In genomic region chr3R:26881121-26881895, dm6 we compare ENCODE assay signal across 1 fruit fly cellular context.
TF ChIP-seq lines count a peak whose summit lies in the region.

Gene ro (minus strand): TSS chr3R:26881171.
Gene T48 (plus strand): TSS chr3R:26881734.

TF ChIP-seq in whole organism, embryonic, 481 proteins besides CTCF, POLR2A, EP300 and RAD21 (continued from another document and continues in another):
- peak; percentile 47; the same call in 1 of the 3 replicates for TF ChIP-seq tgo (GFP tag; IDR thresholded peaks at IDR 0.05; lab: Robert Waterston, UW)
- no peak for TF ChIP-seq CG4707 (GFP tag; optimal IDR thresholded peaks at IDR 0.05; lab: Kevin White, UChicago)
- no peak for TF ChIP-seq ab (GFP tag; optimal IDR thresholded peaks at IDR 0.05; lab: Kevin White, UChicago)
- peak; percentile 35 for TF ChIP-seq pum (GFP tag; optimal IDR thresholded peaks at IDR 0.05; lab: Kevin White, UChicago)
- TF ChIP-seq CG1233 (GFP tag; optimal IDR thresholded peaks at IDR 0.05; lab: Kevin White, UChicago) = no peak
- TF ChIP-seq Ptx1 (GFP tag; IDR thresholded peaks at IDR 0.05; lab: Robert Waterston, UW) = peak; percentile 67
- no peak for TF ChIP-seq hb (GFP tag; IDR thresholded peaks at IDR 0.05; lab: Robert Waterston, UW; ENCODE audit: partially characterized antibody)
- peak; percentile 70 for TF ChIP-seq Mad (GFP tag; optimal IDR thresholded peaks at IDR 0.05; lab: Kevin White, UChicago)
- no peak for TF ChIP-seq GATAe (GFP tag; conservative IDR thresholded peaks at IDR 0.05; lab: Robert Waterston, UW)
- peak; percentile 72 for TF ChIP-seq NC2β (GFP tag; optimal IDR thresholded peaks at IDR 0.05; lab: Kevin White, UChicago)
- no peak for TF ChIP-seq CG2202 (tag; optimal IDR thresholded peaks at IDR 0.05; lab: Kevin White, UChicago)
- no peak for TF ChIP-seq Poxn (GFP tag; IDR thresholded peaks at IDR 0.05; lab: Robert Waterston, UW)
- TF ChIP-seq Dp (GFP tag; optimal IDR thresholded peaks at IDR 0.05; lab: Kevin White, UChicago) = peak; percentile 80
- TF ChIP-seq CG15269 (tag; optimal IDR thresholded peaks at IDR 0.05; lab: Kevin White, UChicago) = peak; percentile 1
- peak; percentile 8 for TF ChIP-seq Chrac-16 (GFP tag; optimal IDR thresholded peaks at IDR 0.05; lab: Kevin White, UChicago)
- no peak for TF ChIP-seq CG1832 (GFP tag; optimal IDR thresholded peaks at IDR 0.05; lab: Kevin White, UChicago)
- peak; percentile 56 for TF ChIP-seq CG12942 (GFP tag; optimal IDR thresholded peaks at IDR 0.05; lab: Kevin White, UChicago)
- peak; percentile 43 for TF ChIP-seq Blimp-1 (GFP tag; optimal IDR thresholded peaks at IDR 0.05; lab: Kevin White, UChicago)
- no peak for TF ChIP-seq h (optimal IDR thresholded peaks at IDR 0.05; lab: Kevin White, UChicago)
- peak; percentile 84 for TF ChIP-seq CG4282 (GFP tag; optimal IDR thresholded peaks at IDR 0.05; lab: Kevin White, UChicago)
- TF ChIP-seq Pdp1 (GFP tag; optimal IDR thresholded peaks at IDR 0.05; lab: Kevin White, UChicago) = peak; percentile 49 to 82
- TF ChIP-seq CG6175 (GFP tag; IDR thresholded peaks at IDR 0.05; lab: Robert Waterston, UW) = no peak
- TF ChIP-seq CG6683 (GFP tag; optimal IDR thresholded peaks at IDR 0.05; lab: Kevin White, UChicago) = peak; percentile 68
- TF ChIP-seq tap (tag; optimal IDR thresholded peaks at IDR 0.05; lab: Kevin White, UChicago) = no peak
- TF ChIP-seq MBD-R2 (GFP tag; IDR thresholded peaks at IDR 0.05; lab: Robert Waterston, UW) = peak; percentile 62
- peak; percentile 80; the same call in 1 of the 2 replicates for TF ChIP-seq seq (GFP tag; IDR thresholded peaks at IDR 0.05; lab: Robert Waterston, UW)
- TF ChIP-seq Nf-YB (GFP tag; optimal IDR thresholded peaks at IDR 0.05; lab: Kevin White, UChicago) = peak; percentile 94
- TF ChIP-seq CG6654 (GFP tag; optimal IDR thresholded peaks at IDR 0.05; lab: Kevin White, UChicago) = no peak
- TF ChIP-seq CG9727 (GFP tag; optimal IDR thresholded peaks at IDR 0.05; lab: Kevin White, UChicago) = no peak
- TF ChIP-seq bigmax (GFP tag; optimal IDR thresholded peaks at IDR 0.05; lab: Kevin White, UChicago) = peak; percentile 34
- peak; percentile 98 for TF ChIP-seq CG3065 (GFP tag; optimal IDR thresholded peaks at IDR 0.05; lab: Kevin White, UChicago)
- peak; percentile 32 for TF ChIP-seq Atf3 (GFP tag; optimal IDR thresholded peaks at IDR 0.05; lab: Kevin White, UChicago)
- TF ChIP-seq luna (GFP tag; optimal IDR thresholded peaks at IDR 0.05; lab: Kevin White, UChicago) = peak; percentile 56
- peak; percentile 38; the same call in 1 of the 2 replicates for TF ChIP-seq ranshi (GFP tag; IDR thresholded peaks at IDR 0.05; lab: Robert Waterston, UW)
- peak; percentile 75 for TF ChIP-seq CG12659 (GFP tag; optimal IDR thresholded peaks at IDR 0.05; lab: Kevin White, UChicago)
- TF ChIP-seq caup (GFP tag; optimal IDR thresholded peaks at IDR 0.05; lab: Kevin White, UChicago; ENCODE audit: severe bottlenecking) = peak; percentile 66
- no peak for TF ChIP-seq ham (GFP tag; IDR thresholded peaks at IDR 0.05; lab: Robert Waterston, UW)
- peak; percentile 60 for TF ChIP-seq abd-A (tag; optimal IDR thresholded peaks at IDR 0.05; lab: Kevin White, UChicago)
- TF ChIP-seq pb (GFP tag; optimal IDR thresholded peaks at IDR 0.05; lab: Kevin White, UChicago) = peak; percentile 38
- no peak for TF ChIP-seq pfk (GFP tag; optimal IDR thresholded peaks at IDR 0.05; lab: Kevin White, UChicago)
- TF ChIP-seq Nf-YC (tag; optimal IDR thresholded peaks at IDR 0.05; lab: Kevin White, UChicago) = peak; percentile 98
- TF ChIP-seq CG3838 (GFP tag; optimal IDR thresholded peaks at IDR 0.05; lab: Kevin White, UChicago) = no peak
- TF ChIP-seq Spps (tag; optimal IDR thresholded peaks at IDR 0.05; lab: Kevin White, UChicago) = no peak
- TF ChIP-seq br (optimal IDR thresholded peaks at IDR 0.05; lab: Kevin White, UChicago) = no peak
- TF ChIP-seq Antp (GFP tag; optimal IDR thresholded peaks at IDR 0.05; lab: Kevin White, UChicago) = peak; percentile 72
- no peak for TF ChIP-seq Usf (GFP tag; optimal IDR thresholded peaks at IDR 0.05; lab: Kevin White, UChicago)
- TF ChIP-seq ara (GFP tag; IDR thresholded peaks at IDR 0.05; lab: Robert Waterston, UW) = no peak
- TF ChIP-seq CG11723 (GFP tag; optimal IDR thresholded peaks at IDR 0.05; lab: Kevin White, UChicago) = no peak
- no peak for TF ChIP-seq gsb (GFP tag; IDR thresholded peaks at IDR 0.05; lab: Robert Waterston, UW)
- peak; percentile 16 for TF ChIP-seq CG4854 (GFP tag; optimal IDR thresholded peaks at IDR 0.05; lab: Kevin White, UChicago)
- no peak for TF ChIP-seq CG31224 (GFP tag; IDR thresholded peaks at IDR 0.05; lab: Robert Waterston, UW)
- TF ChIP-seq CG7928 (GFP tag; optimal IDR thresholded peaks at IDR 0.05; lab: Kevin White, UChicago) = peak; percentile 90
- peak; percentile 16 for TF ChIP-seq bab2 (GFP tag; optimal IDR thresholded peaks at IDR 0.05; lab: Kevin White, UChicago)
- TF ChIP-seq chn (GFP tag; optimal IDR thresholded peaks at IDR 0.05; lab: Kevin White, UChicago) = peak; percentile 95
- TF ChIP-seq Sox102F (GFP tag; optimal IDR thresholded peaks at IDR 0.05; lab: Kevin White, UChicago) = peak; percentile 23
- peak; percentile 42 for TF ChIP-seq Abd-B (GFP tag; optimal IDR thresholded peaks at IDR 0.05; lab: Kevin White, UChicago)
- peak; percentile 42 for TF ChIP-seq CG7987 (GFP tag; optimal IDR thresholded peaks at IDR 0.05; lab: Kevin White, UChicago)
- TF ChIP-seq amos (GFP tag; IDR thresholded peaks at IDR 0.05; lab: Robert Waterston, UW; ENCODE audit: partially characterized antibody) = peak; percentile 78
- no peak for TF ChIP-seq Hey (tag; optimal IDR thresholded peaks at IDR 0.05; lab: Kevin White, UChicago)
- no peak for TF ChIP-seq corto (GFP tag; optimal IDR thresholded peaks at IDR 0.05; lab: Kevin White, UChicago)
- peak; percentile 70 for TF ChIP-seq ssp (GFP tag; IDR thresholded peaks at IDR 0.05; lab: Robert Waterston, UW)
- TF ChIP-seq unc-4 (GFP tag; IDR thresholded peaks at IDR 0.05; lab: Robert Waterston, UW; ENCODE audit: partially characterized antibody) = peak; percentile 67
- TF ChIP-seq H15 (GFP tag; IDR thresholded peaks at IDR 0.05; lab: Robert Waterston, UW) = peak; percentile 36; the same call in 1 of the 3 replicates
- no peak for TF ChIP-seq CG14667 (GFP tag; IDR thresholded peaks at IDR 0.05; lab: Robert Waterston, UW)
- no peak for TF ChIP-seq al (GFP tag; IDR thresholded peaks at IDR 0.05; lab: Robert Waterston, UW)
- peak; percentile 42; the same call in 1 of the 2 replicates for TF ChIP-seq CG14014 (GFP tag; IDR thresholded peaks at IDR 0.05; lab: Robert Waterston, UW)
- no peak for TF ChIP-seq Kr (GFP tag; optimal IDR thresholded peaks at IDR 0.05; lab: Kevin White, UChicago)
- TF ChIP-seq zfh1 (GFP tag; IDR thresholded peaks at IDR 0.05; lab: Robert Waterston, UW) = peak; percentile 53; the same call in 1 of the 3 replicates
- peak; percentile 91 for TF ChIP-seq HmgZ (tag; optimal IDR thresholded peaks at IDR 0.05; lab: Kevin White, UChicago)
- peak; percentile 77 for TF ChIP-seq CG9876 (GFP tag; optimal IDR thresholded peaks at IDR 0.05; lab: Kevin White, UChicago)
- peak; percentile 26; the same call in 1 of the 3 replicates for TF ChIP-seq Optix (GFP tag; IDR thresholded peaks at IDR 0.05; lab: Robert Waterston, UW)
- peak; percentile 93 for TF ChIP-seq CG1603 (tag; optimal IDR thresholded peaks at IDR 0.05; lab: Kevin White, UChicago)
- TF ChIP-seq CG11504 (tag; optimal IDR thresholded peaks at IDR 0.05; lab: Kevin White, UChicago) = peak; percentile 59
- peak; percentile 55 for TF ChIP-seq CG8924 (tag; optimal IDR thresholded peaks at IDR 0.05; lab: Kevin White, UChicago)
- no peak for TF ChIP-seq Atf-2 (GFP tag; optimal IDR thresholded peaks at IDR 0.05; lab: Kevin White, UChicago)
- no peak for TF ChIP-seq CG2889 (GFP tag; IDR thresholded peaks at IDR 0.05; lab: Robert Waterston, UW)
- TF ChIP-seq Hmr (GFP tag; optimal IDR thresholded peaks at IDR 0.05; lab: Kevin White, UChicago) = peak; percentile 96
- TF ChIP-seq nmo (GFP tag; optimal IDR thresholded peaks at IDR 0.05; lab: Kevin White, UChicago) = peak; percentile 79
- no peak for TF ChIP-seq fd3F (GFP tag; optimal IDR thresholded peaks at IDR 0.05; lab: Kevin White, UChicago)
- 0 out of 3 replicates have a peak, but pooled peaks have one; percentile 24 for TF ChIP-seq CG34224 (GFP tag; IDR thresholded peaks at IDR 0.05; lab: Robert Waterston, UW; ENCODE audit: partially characterized antibody)
- TF ChIP-seq crp (GFP tag; optimal IDR thresholded peaks at IDR 0.05; lab: Kevin White, UChicago) = peak in 1 of 2 experiments; percentile 19
- peak; percentile 54 for TF ChIP-seq CG18764 (GFP tag; optimal IDR thresholded peaks at IDR 0.05; lab: Kevin White, UChicago)
- TF ChIP-seq CG15696 (tag; optimal IDR thresholded peaks at IDR 0.05; lab: Kevin White, UChicago) = peak; percentile 30
- TF ChIP-seq CG6813 (GFP tag; optimal IDR thresholded peaks at IDR 0.05; lab: Kevin White, UChicago) = no peak
- no peak for TF ChIP-seq twi (tag; optimal IDR thresholded peaks at IDR 0.05; lab: Kevin White, UChicago)
- TF ChIP-seq D (optimal IDR thresholded peaks at IDR 0.05; lab: Kevin White, UChicago) = peak; percentile 48
- TF ChIP-seq D (GFP tag; optimal IDR thresholded peaks at IDR 0.05; lab: Kevin White, UChicago) = no peak
- no peak for TF ChIP-seq Ada2b (GFP tag; IDR thresholded peaks at IDR 0.05; lab: Robert Waterston, UW)
- TF ChIP-seq Hr3 (GFP tag; optimal IDR thresholded peaks at IDR 0.05; lab: Kevin White, UChicago) = peak; percentile 32
- peak; percentile 70 for TF ChIP-seq Rfx (GFP tag; IDR thresholded peaks at IDR 0.05; lab: Robert Waterston, UW)
- TF ChIP-seq CG7963 (GFP tag; IDR thresholded peaks at IDR 0.05; lab: Robert Waterston, UW; ENCODE audit: partially characterized antibody) = no peak
- TF ChIP-seq CG4424 (GFP tag; optimal IDR thresholded peaks at IDR 0.05; lab: Kevin White, UChicago) = peak; percentile 59
- TF ChIP-seq CG7556 (GFP tag; optimal IDR thresholded peaks at IDR 0.05; lab: Kevin White, UChicago) = peak; percentile 23
- peak; percentile 82 for TF ChIP-seq Dek (tag; optimal IDR thresholded peaks at IDR 0.05; lab: Kevin White, UChicago)
- TF ChIP-seq onecut (GFP tag; IDR thresholded peaks at IDR 0.05; lab: Robert Waterston, UW) = no peak; the same call in 1 of the 2 replicates
- TF ChIP-seq CG8359 (GFP tag; optimal IDR thresholded peaks at IDR 0.05; lab: Kevin White, UChicago; ENCODE audit: borderline replicate concordance) = no peak
- TF ChIP-seq Hr78 (GFP tag; optimal IDR thresholded peaks at IDR 0.05; lab: Kevin White, UChicago) = peak in 1 of 2 experiments; percentile 33
- TF ChIP-seq CG33213 (GFP tag; optimal IDR thresholded peaks at IDR 0.05; lab: Kevin White, UChicago) = peak; percentile 98
- peak; percentile 79 for TF ChIP-seq gro (GFP tag; optimal IDR thresholded peaks at IDR 0.05; lab: Kevin White, UChicago)
- TF ChIP-seq CG15479 (GFP tag; optimal IDR thresholded peaks at IDR 0.05; lab: Kevin White, UChicago) = peak; percentile 69
- TF ChIP-seq CG2120 (GFP tag; optimal IDR thresholded peaks at IDR 0.05; lab: Kevin White, UChicago) = peak; percentile 69
- peak; percentile 73 for TF ChIP-seq Opbp (GFP tag; IDR thresholded peaks at IDR 0.05; lab: Robert Waterston, UW; ENCODE audit: partially characterized antibody)
- TF ChIP-seq CG7357 (GFP tag; IDR thresholded peaks at IDR 0.05; lab: Robert Waterston, UW) = no peak
- TF ChIP-seq CG17361 (GFP tag; IDR thresholded peaks at IDR 0.05; lab: Robert Waterston, UW) = no peak; the same call in 2 of the 3 replicates
- TF ChIP-seq CG6272 (GFP tag; IDR thresholded peaks at IDR 0.05; lab: Robert Waterston, UW) = peak; percentile 22; the same call in 1 of the 2 replicates
- TF ChIP-seq CG7271 (tag; optimal IDR thresholded peaks at IDR 0.05; lab: Kevin White, UChicago) = no peak
- peak; percentile 71 for TF ChIP-seq phol (tag; optimal IDR thresholded peaks at IDR 0.05; lab: Kevin White, UChicago)
- no peak for TF ChIP-seq nerfin-2 (GFP tag; IDR thresholded peaks at IDR 0.05; lab: Robert Waterston, UW; ENCODE audit: partially characterized antibody)
- TF ChIP-seq D19B (GFP tag; optimal IDR thresholded peaks at IDR 0.05; lab: Kevin White, UChicago) = no peak
- TF ChIP-seq CG8290 (GFP tag; optimal IDR thresholded peaks at IDR 0.05; lab: Kevin White, UChicago) = peak; percentile 99
- peak; percentile 99 to 100 for TF ChIP-seq CG8290 (tag; optimal IDR thresholded peaks at IDR 0.05; lab: Kevin White, UChicago)
- no peak for TF ChIP-seq Gsc (GFP tag; IDR thresholded peaks at IDR 0.05; lab: Robert Waterston, UW)
- peak; percentile 51 for TF ChIP-seq sisA (GFP tag; IDR thresholded peaks at IDR 0.05; lab: Robert Waterston, UW)
- no peak for TF ChIP-seq tll (GFP tag; optimal IDR thresholded peaks at IDR 0.05; lab: Kevin White, UChicago)
- TF ChIP-seq CG32767 (GFP tag; IDR thresholded peaks at IDR 0.05; lab: Robert Waterston, UW) = no peak
- TF ChIP-seq Myb (GFP tag; optimal IDR thresholded peaks at IDR 0.05; lab: Kevin White, UChicago) = peak; percentile 74
- TF ChIP-seq CG6765 (GFP tag; optimal IDR thresholded peaks at IDR 0.05; lab: Kevin White, UChicago) = peak; percentile 12
- no peak for TF ChIP-seq Drgx (GFP tag; IDR thresholded peaks at IDR 0.05; lab: Robert Waterston, UW)
- peak; percentile 33; the same call in 1 of the 2 replicates for TF ChIP-seq Nf-YA (GFP tag; IDR thresholded peaks at IDR 0.05; lab: Robert Waterston, UW)
- TF ChIP-seq dati (GFP tag; IDR thresholded peaks at IDR 0.05; lab: Robert Waterston, UW) = no peak
- no peak for TF ChIP-seq CG33557 (GFP tag; optimal IDR thresholded peaks at IDR 0.05; lab: Kevin White, UChicago)
- TF ChIP-seq CG15514 (GFP tag; optimal IDR thresholded peaks at IDR 0.05; lab: Kevin White, UChicago) = peak; percentile 88
- TF ChIP-seq Ets65A (GFP tag; lab: Kevin White, UChicago) = peak; percentile 93
- TF ChIP-seq CG9797 (GFP tag; optimal IDR thresholded peaks at IDR 0.05; lab: Kevin White, UChicago) = peak; percentile 98
- peak; percentile 45 for TF ChIP-seq CG7839 (tag; optimal IDR thresholded peaks at IDR 0.05; lab: Kevin White, UChicago)
- TF ChIP-seq zfh2 (GFP tag; optimal IDR thresholded peaks at IDR 0.05; lab: Kevin White, UChicago) = peak; percentile 66
- TF ChIP-seq CG4404 (GFP tag; IDR thresholded peaks at IDR 0.05; lab: Robert Waterston, UW) = no peak
- TF ChIP-seq CG17912 (GFP tag; optimal IDR thresholded peaks at IDR 0.05; lab: Kevin White, UChicago) = peak; percentile 63
- peak; percentile 34 for TF ChIP-seq az2 (GFP tag; optimal IDR thresholded peaks at IDR 0.05; lab: Kevin White, UChicago)
- peak; percentile 85 for TF ChIP-seq CG7745 (tag; optimal IDR thresholded peaks at IDR 0.05; lab: Kevin White, UChicago)
- TF ChIP-seq salm (tag; optimal IDR thresholded peaks at IDR 0.05; lab: Kevin White, UChicago) = no peak
- no peak for TF ChIP-seq cwo (GFP tag; optimal IDR thresholded peaks at IDR 0.05; lab: Kevin White, UChicago)
